Worm (Caenorhabditis elegans): ENCODE measurements around the gene haf-2.
A peak's percentile ranks its signal among the peaks of the same experiment; 100 is the strongest.

haf-2 gene

DNA sequence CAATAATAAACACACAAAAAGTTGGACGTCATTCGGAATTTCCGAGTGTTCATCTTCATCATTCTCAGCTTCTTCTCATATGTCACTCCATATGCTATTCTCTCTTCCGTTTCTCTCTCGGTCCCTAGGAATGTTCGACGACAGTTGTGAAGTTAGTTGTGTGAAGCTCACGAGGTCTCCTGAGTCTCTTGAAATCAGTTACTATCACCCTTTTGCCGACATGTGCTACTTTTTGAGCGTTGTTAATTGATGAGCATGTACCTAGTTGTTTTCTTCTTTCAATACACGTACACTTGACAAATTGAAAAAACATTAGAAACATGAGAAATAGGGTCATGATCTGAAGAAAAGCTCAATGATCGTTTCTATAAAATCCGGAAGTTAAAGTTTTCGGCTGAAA, 32.9 kb downstream of the haf-2 start:
- TF ChIP-seq egl-27 (tag; optimal IDR thresholded peaks at IDR 0.05) = no peak
- TF ChIP-seq ceh-16 (tag; optimal IDR thresholded peaks at IDR 0.05) = no peak
- no peak for TF ChIP-seq nhr-10 (tag; optimal IDR thresholded peaks at IDR 0.05)
- TF ChIP-seq lin-13 (GFP tag; optimal IDR thresholded peaks at IDR 0.05) = peak; percentile 18
- no peak for TF ChIP-seq nhr-12 (tag; optimal IDR thresholded peaks at IDR 0.05)
- no peak for TF ChIP-seq alr-1 (tag; optimal IDR thresholded peaks at IDR 0.05)
- no peak for TF ChIP-seq nhr-11 (tag; optimal IDR thresholded peaks at IDR 0.05)
- no peak for TF ChIP-seq blmp-1 (tag; optimal IDR thresholded peaks at IDR 0.05; ENCODE audit: insufficient read depth)
- TF ChIP-seq crh-2 (tag; optimal IDR thresholded peaks at IDR 0.05) = peak; percentile 22
- no peak for TF ChIP-seq fos-1 (tag; optimal IDR thresholded peaks at IDR 0.05)
- no peak for TF ChIP-seq ZK546.5 (tag; optimal IDR thresholded peaks at IDR 0.05)
- no peak for TF ChIP-seq nhr-77 (tag; optimal IDR thresholded peaks at IDR 0.05)
- TF ChIP-seq unc-39 (tag; optimal IDR thresholded peaks at IDR 0.05) = no peak
- no peak for TF ChIP-seq sma-3 (GFP tag; optimal IDR thresholded peaks at IDR 0.05)
- TF ChIP-seq sem-4 (tag; optimal IDR thresholded peaks at IDR 0.05) = no peak
- no peak for TF ChIP-seq gmeb-1 (tag; optimal IDR thresholded peaks at IDR 0.05)
- TF ChIP-seq ztf-1 (GFP tag; conservative IDR thresholded peaks at IDR 0.05) = no peak
- TF ChIP-seq unc-62 (GFP tag; optimal IDR thresholded peaks at IDR 0.05) = no peak
- no peak for TF ChIP-seq elt-3 (tag; optimal IDR thresholded peaks at IDR 0.05)
- TF ChIP-seq nhr-25 (tag; optimal IDR thresholded peaks at IDR 0.05) = no peak
- no peak for TF ChIP-seq nhr-237 (tag; optimal IDR thresholded peaks at IDR 0.05)
- TF ChIP-seq elt-1 (tag; optimal IDR thresholded peaks at IDR 0.05) = no peak
- no peak for TF ChIP-seq nhr-23 (tag; optimal IDR thresholded peaks at IDR 0.05)
- no peak for TF ChIP-seq dmd-4 (tag; optimal IDR thresholded peaks at IDR 0.05)
- no peak for TF ChIP-seq ztf-11 (tag; optimal IDR thresholded peaks at IDR 0.05)
- TF ChIP-seq F13H6.1 (tag; optimal IDR thresholded peaks at IDR 0.05) = peak; percentile 83
- TF ChIP-seq ztf-4 (tag; optimal IDR thresholded peaks at IDR 0.05) = peak; percentile 63
- TF ChIP-seq R02D3.7 (tag; optimal IDR thresholded peaks at IDR 0.05) = no peak
- no peak for TF ChIP-seq snpc-4 (tag; optimal IDR thresholded peaks at IDR 0.05)
- TF ChIP-seq mab-5 (tag; optimal IDR thresholded peaks at IDR 0.05) = no peak
- peak; percentile 82 for TF ChIP-seq nhr-129 (tag; optimal IDR thresholded peaks at IDR 0.05)
- TF ChIP-seq C34F6.9 (tag; optimal IDR thresholded peaks at IDR 0.05) = peak; percentile 57
- TF ChIP-seq Y55F3AM.14 (GFP tag; optimal IDR thresholded peaks at IDR 0.05) = no peak
- TF ChIP-seq nhr-6 (tag; optimal IDR thresholded peaks at IDR 0.05) = peak; percentile 53
- TF ChIP-seq ceh-82 (tag; optimal IDR thresholded peaks at IDR 0.05) = no peak
- peak in 1 of 2 experiments; percentile 48 for TF ChIP-seq lsy-2 (tag; optimal IDR thresholded peaks at IDR 0.05)
- no peak for TF ChIP-seq unc-55 (GFP tag; optimal IDR thresholded peaks at IDR 0.05)
- TF ChIP-seq peb-1 (tag; optimal IDR thresholded peaks at IDR 0.05) = no peak
- TF ChIP-seq lin-11 (tag; optimal IDR thresholded peaks at IDR 0.05) = no peak
- peak in 1 of 2 experiments; percentile 25 for TF ChIP-seq mdl-1 (tag; optimal IDR thresholded peaks at IDR 0.05)
- no peak for TF ChIP-seq skn-1 (tag; optimal IDR thresholded peaks at IDR 0.05)
- TF ChIP-seq zag-1 (tag; optimal IDR thresholded peaks at IDR 0.05) = no peak
- no peak for TF ChIP-seq lin-39 (tag; optimal IDR thresholded peaks at IDR 0.05)
- peak; percentile 84 for TF ChIP-seq sma-9 (GFP tag; optimal IDR thresholded peaks at IDR 0.05)
- no peak for TF ChIP-seq sma-9 (tag; optimal IDR thresholded peaks at IDR 0.05)
- no peak for TF ChIP-seq mbf-1 (tag; optimal IDR thresholded peaks at IDR 0.05)
- TF ChIP-seq ama-1 (optimal IDR thresholded peaks at IDR 0.05) = no peak
- TF ChIP-seq aly-2 (tag; optimal IDR thresholded peaks at IDR 0.05) = no peak
- TF ChIP-seq nhr-21 (tag; optimal IDR thresholded peaks at IDR 0.05) = no peak

DNA sequence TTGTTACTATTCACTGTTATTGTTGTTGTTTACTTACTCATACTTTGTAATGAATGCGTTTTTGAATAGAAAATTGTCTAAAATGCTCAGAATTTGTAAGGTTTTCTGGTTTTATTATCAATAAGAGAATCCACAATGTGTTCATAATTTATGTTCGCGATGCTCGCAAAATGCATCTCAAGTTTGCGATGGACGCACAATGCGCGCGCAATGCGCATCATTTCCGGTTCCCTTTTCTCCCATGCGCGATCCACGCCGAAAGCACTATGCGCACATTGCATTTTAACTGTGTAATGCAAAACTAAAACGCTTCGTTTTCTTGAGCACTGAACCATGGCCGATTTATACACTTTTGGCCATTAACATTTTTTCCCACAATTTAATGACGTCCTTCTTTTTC, 36.8 kb downstream of the haf-2 start:
- peak; percentile 80 for TF ChIP-seq Y55F3AM.14 (GFP tag; optimal IDR thresholded peaks at IDR 0.05)
- no peak for TF ChIP-seq nhr-21 (tag; optimal IDR thresholded peaks at IDR 0.05)
- peak; percentile 8 for TF ChIP-seq unc-55 (GFP tag; optimal IDR thresholded peaks at IDR 0.05)
